Worm (Caenorhabditis elegans) whole organism, L4 larva: Measurements from ENCODE around the gene T15B7.14.

Source experiments
- F37D6.2 ChIP-seq: sonication (generic microtip); optimal IDR thresholded peaks from 2 replicates; lab custom pipeline; 2016; ENCODE audit warnings: mild to moderate bottlenecking, missing genetic modification characterization, missing compliant biosample characterization
- F49E8.2 ChIP-seq: sonication (generic microtip); optimal IDR thresholded peaks from 2 replicates; lab custom pipeline; 2016; ENCODE audit warnings: missing compliant biosample characterization, mild to moderate bottlenecking, missing genetic modification characterization, borderline replicate concordance
- T26A8.4 ChIP-seq: fragments of 200-800 bp; sonication (Bioruptor generic); IDR thresholded peaks from 2 replicates; pipeline ENCODE4 v1.3.6; 2022; ENCODE audit warnings: missing genetic modification characterization, missing compliant biosample characterization
- Y48G9A.11 ChIP-seq: fragments of 200-800 bp; sonication (Bioruptor generic); IDR thresholded peaks from 2 replicates; pipeline ENCODE4 v1.3.6; 2022; ENCODE audit warnings: missing genetic modification reagents, missing genetic modification characterization, missing compliant biosample characterization
- ZK546.5 ChIP-seq, 2 experiments: sonication (generic microtip); optimal IDR thresholded peaks; 2 replicates each; lab custom pipeline; 2017; ENCODE audit warnings: missing biosample characterization in 2 of 2, missing genetic modification characterization in 2 of 2
- ama-1 ChIP-seq: fragments of 150-350 bp; optimal IDR thresholded peaks from 2 replicates; lab custom pipeline; 2014; ENCODE audit warnings: inconsistent platforms, mixed read lengths
- arid-1 ChIP-seq: fragments of 200-800 bp; sonication (Bioruptor generic); conservative IDR thresholded peaks from 2 replicates; pipeline ENCODE4 v1.3.6; 2022; ENCODE audit warnings: missing genetic modification reagents, missing genetic modification characterization, missing compliant biosample characterization
- ceh-20 ChIP-seq: fragments of 200-800 bp; sonication (Bioruptor generic); IDR thresholded peaks from 2 replicates; pipeline ENCODE4 v1.3.6; 2022; ENCODE audit warnings: missing genetic modification reagents, missing genetic modification characterization, missing compliant biosample characterization
- ceh-32 ChIP-seq: sonication (generic microtip); optimal IDR thresholded peaks from 2 replicates; lab custom pipeline; 2016; ENCODE audit warnings: mild to moderate bottlenecking, missing genetic modification characterization, missing compliant biosample characterization; ENCODE audit not compliant: poor library complexity
- ceh-62 ChIP-seq: sonication (generic microtip); optimal IDR thresholded peaks from 2 replicates; lab custom pipeline; 2017; ENCODE audit warnings: missing biosample characterization, missing genetic modification characterization
- ceh-82 ChIP-seq: sonication (generic microtip); optimal IDR thresholded peaks from 2 replicates; lab custom pipeline; 2017; ENCODE audit warnings: missing biosample characterization, missing genetic modification characterization
- ces-1 ChIP-seq: fragments of 150-350 bp; sonication (generic microtip); optimal IDR thresholded peaks from 4 replicates; lab custom pipeline; 2014; ENCODE audit warnings: missing biosample characterization, missing genetic modification reagents, missing genetic modification characterization
- cey-2 ChIP-seq: sonication (generic microtip); optimal IDR thresholded peaks from 3 replicates; lab custom pipeline; 2017; ENCODE audit warnings: missing genetic modification characterization, mild to moderate bottlenecking, missing compliant biosample characterization, antibody characterized with exemption, borderline replicate concordance; ENCODE audit not compliant: insufficient read depth
- ctbp-1 ChIP-seq: fragments of 200-800 bp; sonication (Bioruptor generic); IDR thresholded peaks from 2 replicates; pipeline ENCODE4 v1.3.6; 2022; ENCODE audit warnings: missing genetic modification reagents, missing genetic modification characterization, missing compliant biosample characterization
- daf-12 ChIP-seq: fragments of 150-350 bp; optimal IDR thresholded peaks from 2 replicates; lab custom pipeline; 2014; ENCODE audit warnings: missing biosample characterization, missing genetic modification reagents, missing genetic modification characterization
- daf-16 ChIP-seq, 3 experiments: sonication (generic microtip); optimal IDR thresholded peaks; 2 replicates each; lab custom pipeline; 2016 to 2017; ENCODE audit warnings: missing genetic modification characterization in 3 of 3, missing genetic modification reagents in 3 of 3, mild to moderate bottlenecking in 2 of 3, missing compliant biosample characterization in 2 of 3, missing biosample characterization in 1 of 3, moderate library complexity in 1 of 3
- dmd-6 ChIP-seq: fragments of 200-800 bp; sonication (Bioruptor generic); IDR thresholded peaks from 2 replicates; pipeline ENCODE4 v1.3.6; 2022; ENCODE audit warnings: missing genetic modification reagents, missing genetic modification characterization, missing compliant biosample characterization
- dve-1 ChIP-seq: sonication (generic microtip); optimal IDR thresholded peaks from 2 replicates; lab custom pipeline; 2017; ENCODE audit warnings: antibody characterized with exemption, mild to moderate bottlenecking, missing genetic modification characterization, missing compliant biosample characterization; ENCODE audit not compliant: insufficient read depth
- fos-1 ChIP-seq: fragments of 150-350 bp; optimal IDR thresholded peaks from 2 replicates; lab custom pipeline; 2014; ENCODE audit warnings: missing biosample characterization, missing genetic modification characterization
- gei-8 ChIP-seq: fragments of 200-800 bp; sonication (Bioruptor generic); optimal IDR thresholded peaks from 2 replicates; lab custom pipeline; 2018; ENCODE audit warnings: mild to moderate bottlenecking, missing genetic modification characterization, missing compliant biosample characterization
- hif-1 ChIP-seq, 2 experiments: sonication (generic microtip); optimal IDR thresholded peaks; 2 replicates each; lab custom pipeline; 2016 to 2017; ENCODE audit warnings: missing compliant biosample characterization in 2 of 2, missing genetic modification characterization in 2 of 2, missing genetic modification reagents in 2 of 2, missing genotype in 2 of 2, mild to moderate bottlenecking in 1 of 2
- hlh-11 ChIP-seq: fragments of 200-800 bp; sonication (Bioruptor generic); optimal IDR thresholded peaks from 2 replicates; lab custom pipeline; 2018; ENCODE audit warnings: mild to moderate bottlenecking, missing genetic modification characterization, missing compliant biosample characterization
- lin-13 ChIP-seq: fragments of 150-350 bp; optimal IDR thresholded peaks from 2 replicates; lab custom pipeline; 2014; ENCODE audit warnings: missing biosample characterization, missing genetic modification reagents, missing genetic modification characterization
- lin-15B ChIP-seq: fragments of 150-350 bp; sonication (generic microtip); optimal IDR thresholded peaks from 3 replicates; lab custom pipeline; 2014; ENCODE audit warnings: missing biosample characterization, missing genetic modification characterization
- lin-38 ChIP-seq: fragments of 200-800 bp; sonication (Bioruptor generic); IDR thresholded peaks from 2 replicates; pipeline ENCODE4 v1.3.6; 2022; ENCODE audit warnings: missing genetic modification reagents, missing genetic modification characterization, missing compliant biosample characterization
- lsy-2 ChIP-seq, 2 experiments: fragments of 150-350 bp in 1 of 2; sonication (generic microtip) in 1 of 2; optimal IDR thresholded peaks; 2 replicates each; lab custom pipeline; 2014 to 2017; ENCODE audit warnings: missing biosample characterization in 2 of 2, missing genetic modification characterization in 2 of 2
- madf-9 ChIP-seq: fragments of 200-800 bp; sonication (Bioruptor generic); conservative IDR thresholded peaks from 2 replicates; pipeline ENCODE4 v1.3.6; 2022; ENCODE audit warnings: missing genetic modification reagents, missing genetic modification characterization, missing compliant biosample characterization
- mdl-1 ChIP-seq, 2 experiments: fragments of 150-350 bp in 1 of 2; sonication (generic microtip) in 1 of 2; optimal IDR thresholded peaks; 2 replicates each; lab custom pipeline; 2014 to 2017; ENCODE audit warnings: missing biosample characterization in 2 of 2, missing genetic modification characterization in 2 of 2
- mdt-29 ChIP-seq: fragments of 200-800 bp; sonication (Bioruptor generic); IDR thresholded peaks from 2 replicates; pipeline ENCODE4 v1.3.6; 2022; ENCODE audit warnings: missing genetic modification reagents, missing genetic modification characterization, missing compliant biosample characterization
- mes-2 ChIP-seq: sonication (generic microtip); optimal IDR thresholded peaks from 2 replicates; lab custom pipeline; 2016; ENCODE audit warnings: missing genotype, mild to moderate bottlenecking, missing genetic modification characterization, missing compliant biosample characterization; ENCODE audit not compliant: poor library complexity, severe bottlenecking
- mxl-2 ChIP-seq: fragments of 200-800 bp; sonication (Bioruptor generic); conservative IDR thresholded peaks from 2 replicates; pipeline ENCODE4 v1.3.6; 2022; ENCODE audit warnings: missing genetic modification reagents, missing genetic modification characterization, missing compliant biosample characterization
- mxl-3 ChIP-seq: fragments of 200-800 bp; sonication (Bioruptor generic); optimal IDR thresholded peaks from 2 replicates; lab custom pipeline; 2018; ENCODE audit warnings: mild to moderate bottlenecking, missing genetic modification characterization, missing compliant biosample characterization
- nhr-11 ChIP-seq: fragments of 150-350 bp; optimal IDR thresholded peaks from 2 replicates; lab custom pipeline; 2014; ENCODE audit warnings: missing biosample characterization, missing genetic modification characterization
- nhr-28 ChIP-seq: fragments of 150-350 bp; optimal IDR thresholded peaks from 2 replicates; lab custom pipeline; 2014; ENCODE audit warnings: missing biosample characterization, missing genetic modification characterization
- nhr-42 ChIP-seq: fragments of 200-800 bp; sonication (Bioruptor generic); IDR thresholded peaks from 2 replicates; pipeline ENCODE4 v1.3.6; 2022; ENCODE audit warnings: missing genetic modification characterization, missing compliant biosample characterization
- nhr-48 ChIP-seq: sonication (generic microtip); optimal IDR thresholded peaks from 2 replicates; lab custom pipeline; 2016; ENCODE audit warnings: mild to moderate bottlenecking, missing genetic modification characterization, missing compliant biosample characterization
- pha-4 ChIP-seq, 2 experiments: fragments of 150-350 bp in 1 of 2; fragments of 200-800 bp in 1 of 2; sonication (Bioruptor generic) in 1 of 2; IDR thresholded peaks in 1 of 2; optimal IDR thresholded peaks in 1 of 2; 2 replicates each; pipeline versions ENCODE4 v1.3.6 to Lab custom; 2014 to 2022; ENCODE audit warnings: missing genetic modification characterization in 2 of 2, missing genetic modification reagents in 2 of 2, missing biosample characterization in 1 of 2, missing compliant biosample characterization in 1 of 2
- saeg-2 ChIP-seq: fragments of 200-800 bp; sonication (Bioruptor generic); IDR thresholded peaks from 2 replicates; pipeline ENCODE4 v1.3.6; 2022; ENCODE audit warnings: missing genetic modification reagents, missing genetic modification characterization, missing compliant biosample characterization
- tra-1 ChIP-seq: fragments of 200-800 bp; sonication (Bioruptor generic); IDR thresholded peaks from 2 replicates; pipeline ENCODE4 v1.3.6; 2022; ENCODE audit warnings: missing genetic modification reagents, missing genetic modification characterization, missing compliant biosample characterization
- unc-39 ChIP-seq: sonication (generic microtip); optimal IDR thresholded peaks from 2 replicates; lab custom pipeline; 2017; ENCODE audit warnings: missing biosample characterization, missing genetic modification characterization
- unc-62 ChIP-seq, 3 experiments: fragments of 150-350 bp in 1 of 3; sonication (generic microtip); optimal IDR thresholded peaks in 2 of 3; peaks in 1 of 3; 1 replicate in 1 of 3; 2 replicates in 2 of 3; lab custom pipeline; 2014 to 2017; ENCODE audit warnings: missing biosample characterization in 3 of 3, missing genetic modification characterization in 3 of 3, missing genetic modification reagents in 3 of 3, missing genotype in 1 of 3
- vab-7 ChIP-seq: fragments of 200-800 bp; sonication (Bioruptor generic); IDR thresholded peaks from 2 replicates; pipeline ENCODE4 v1.3.6; 2022; ENCODE audit warnings: missing genetic modification reagents, missing genetic modification characterization, missing compliant biosample characterization
- zag-1 ChIP-seq: fragments of 150-350 bp; optimal IDR thresholded peaks from 2 replicates; lab custom pipeline; 2014; ENCODE audit warnings: missing biosample characterization, missing genetic modification characterization
- zfp-3 ChIP-seq: fragments of 200-800 bp; sonication (Bioruptor generic); conservative IDR thresholded peaks from 2 replicates; pipeline ENCODE4 v1.3.6; 2022; ENCODE audit warnings: missing genetic modification reagents, missing genetic modification characterization, missing compliant biosample characterization
- zip-2 ChIP-seq: fragments of 150-350 bp; optimal IDR thresholded peaks from 2 replicates; lab custom pipeline; 2014; ENCODE audit warnings: missing biosample characterization, missing genetic modification characterization
- ztf-11 ChIP-seq: fragments of 150-350 bp; optimal IDR thresholded peaks from 2 replicates; lab custom pipeline; 2014; ENCODE audit warnings: missing biosample characterization, missing genetic modification characterization

T15B7.14 gene

ce11 chrV:6880623-6881022 lies 45.5 kb upstream of the T15B7.14 start (continued):
- peak; percentile 45; the same call in 1 of the 2 replicates for TF ChIP-seq ctbp-1 (GFP tag; lab: Robert Waterston, UW)
- TF ChIP-seq ztf-11 (tag; lab: Kevin White, UChicago): no peak
- no peak for TF ChIP-seq mxl-3 (GFP tag; lab: Kevin White, UChicago)
- 0 out of 2 replicates have a peak, but pooled peaks have one; percentile 16 for TF ChIP-seq saeg-2 (GFP tag; lab: Robert Waterston, UW)
- TF ChIP-seq ceh-32 (tag; lab: Kevin White, UChicago): no peak
- TF ChIP-seq nhr-42 (GFP tag; lab: Robert Waterston, UW): no peak
- TF ChIP-seq Y48G9A.11: no peak
- no peak for TF ChIP-seq daf-12 (tag; lab: Kevin White, UChicago)
- TF ChIP-seq F37D6.2 (tag; lab: Kevin White, UChicago): peak; percentile 37
- no peak for TF ChIP-seq madf-9
- TF ChIP-seq nhr-28: no peak
- TF ChIP-seq lsy-2 (tag; optimal IDR thresholded peaks at IDR 0.05; lab: Kevin White, UChicago): peak in 1 of 2 experiments; percentile 24
- TF ChIP-seq tra-1 (GFP tag; lab: Robert Waterston, UW): no peak
- no peak for TF ChIP-seq fos-1
- TF ChIP-seq lin-15B (tag; lab: Kevin White, UChicago): no peak
- peak; percentile 0 for TF ChIP-seq mes-2 (tag; lab: Kevin White, UChicago)
- TF ChIP-seq gei-8: no peak
- TF ChIP-seq ama-1 (lab: Kevin White, UChicago): no peak
- TF ChIP-seq ceh-82 (tag; lab: Kevin White, UChicago): no peak
- TF ChIP-seq T26A8.4: no peak
- TF ChIP-seq ceh-20 (GFP tag; lab: Robert Waterston, UW): no peak
- no peak for TF ChIP-seq dmd-6
- TF ChIP-seq ces-1 (GFP tag; lab: Kevin White, UChicago): no peak
- 0 out of 2 replicates have a peak, but pooled peaks have one; percentile 20 for TF ChIP-seq vab-7 (GFP tag; lab: Robert Waterston, UW)
- TF ChIP-seq hif-1 (tag; optimal IDR thresholded peaks at IDR 0.05; lab: Kevin White, UChicago): peak in 1 of 2 experiments; percentile 11
- TF ChIP-seq arid-1: 0 out of 2 replicates have a peak, but pooled peaks have one; percentile 49
- TF ChIP-seq ceh-62 (tag; lab: Kevin White, UChicago): no peak
- TF ChIP-seq unc-62 (GFP tag; optimal IDR thresholded peaks at IDR 0.05 in 1 of 2; lab: Kevin White, UChicago): peak in 1 of 2 experiments; percentile 33
- no peak for TF ChIP-seq unc-62 (tag; optimal IDR thresholded peaks at IDR 0.05; lab: Kevin White, UChicago)
- no peak for TF ChIP-seq cey-2

DNA sequence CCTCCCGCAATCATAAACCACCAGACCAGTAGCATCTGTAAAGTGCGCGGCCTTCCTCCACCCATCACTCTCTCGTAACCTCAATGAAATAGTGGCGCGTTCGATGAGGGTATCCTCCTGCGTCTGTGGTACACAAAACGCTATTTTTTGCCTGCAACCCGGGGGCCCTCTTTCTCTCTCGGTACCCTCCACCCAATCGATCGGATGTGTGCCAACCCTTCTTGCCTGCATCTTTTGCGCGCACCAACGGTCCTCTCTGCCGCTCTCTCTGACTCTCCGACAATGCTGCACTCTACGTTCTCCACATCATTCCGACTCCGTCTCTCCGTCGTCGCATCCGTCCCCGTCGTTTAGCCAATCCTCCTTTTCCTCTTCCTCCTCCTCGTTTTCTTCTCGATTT lies 44.3 kb upstream of the T15B7.14 start:
- TF ChIP-seq daf-16 (GFP tag; optimal IDR thresholded peaks at IDR 0.05; lab: Kevin White, UChicago) (peak in 1 of 2 experiments; percentile 62), daf-16 (tag; optimal IDR thresholded peaks at IDR 0.05; lab: Kevin White, UChicago) (no peak), pha-4 (GFP tag; IDR thresholded peaks at IDR 0.05; lab: Robert Waterston, UW) (no peak; the same call in 1 of the 2 replicates), pha-4 (tag; optimal IDR thresholded peaks at IDR 0.05; lab: Kevin White, UChicago) (no peak), nhr-42 (GFP tag; lab: Robert Waterston, UW) (no peak), fos-1 (no peak), cey-2 (no peak), mdt-29 (GFP tag; lab: Robert Waterston, UW) (no peak), zfp-3 (no peak), ZK546.5 (tag; optimal IDR thresholded peaks at IDR 0.05; lab: Kevin White, UChicago) (no peak), mxl-2 (no peak), mxl-3 (GFP tag; lab: Kevin White, UChicago) (peak; percentile 77), zip-2 (tag; lab: Kevin White, UChicago) (no peak), ctbp-1 (GFP tag; lab: Robert Waterston, UW) (peak; percentile 82), nhr-11 (tag; lab: Kevin White, UChicago) (peak; percentile 44), lin-13 (no peak), F49E8.2 (tag; lab: Kevin White, UChicago) (no peak), lin-38 (GFP tag; lab: Robert Waterston, UW) (no peak), arid-1 (no peak), F37D6.2 (tag; lab: Kevin White, UChicago) (peak; percentile 69), nhr-48 (tag; lab: Kevin White, UChicago) (peak; percentile 30), ceh-82 (tag; lab: Kevin White, UChicago) (no peak), hif-1 (tag; optimal IDR thresholded peaks at IDR 0.05; lab: Kevin White, UChicago) (peak in 1 of 2 experiments; percentile 60), unc-39 (no peak), dve-1 (peak; percentile 4), mdl-1 (tag; optimal IDR thresholded peaks at IDR 0.05; lab: Kevin White, UChicago) (peak; percentile 48 to 53), hlh-11 (tag; lab: Kevin White, UChicago) (peak; percentile 79), unc-62 (GFP tag; optimal IDR thresholded peaks at IDR 0.05 in 1 of 2; lab: Kevin White, UChicago) (peak in 1 of 2 experiments; percentile 100), unc-62 (tag; optimal IDR thresholded peaks at IDR 0.05; lab: Kevin White, UChicago) (no peak), zag-1 (peak; percentile 8), lin-15B (tag; lab: Kevin White, UChicago) (no peak)
